Worm (Caenorhabditis elegans) whole organism, L4 larva: Measurements from ENCODE around the gene K03B4.6.

ENCODE experiments used
- F37D6.2 ChIP-seq: sonication (generic microtip); optimal IDR thresholded peaks from 2 replicates; lab custom pipeline; 2016; ENCODE audit warnings: mild to moderate bottlenecking, missing genetic modification characterization, missing compliant biosample characterization
- lin-1 ChIP-seq: fragments of 200-800 bp; sonication (Bioruptor generic); IDR thresholded peaks from 2 replicates; pipeline ENCODE4 v1.3.6; 2022; ENCODE audit warnings: missing genetic modification reagents, missing genetic modification characterization, missing compliant biosample characterization
- lir-3 ChIP-seq: sonication (generic microtip); optimal IDR thresholded peaks from 2 replicates; lab custom pipeline; 2016; ENCODE audit warnings: mild to moderate bottlenecking, missing genetic modification characterization, missing compliant biosample characterization
- pha-4 ChIP-seq, 2 experiments: fragments of 150-350 bp in 1 of 2; fragments of 200-800 bp in 1 of 2; sonication (Bioruptor generic) in 1 of 2; IDR thresholded peaks in 1 of 2; optimal IDR thresholded peaks in 1 of 2; 2 replicates each; pipeline versions ENCODE4 v1.3.6 to Lab custom; 2014 to 2022; ENCODE audit warnings: missing genetic modification characterization in 2 of 2, missing genetic modification reagents in 2 of 2, missing biosample characterization in 1 of 2, missing compliant biosample characterization in 1 of 2
- tag-97 ChIP-seq: fragments of 200-800 bp; sonication (Bioruptor generic); IDR thresholded peaks from 2 replicates; pipeline ENCODE4 v1.3.6; 2022; ENCODE audit warnings: missing genetic modification characterization, missing compliant biosample characterization

DNA sequence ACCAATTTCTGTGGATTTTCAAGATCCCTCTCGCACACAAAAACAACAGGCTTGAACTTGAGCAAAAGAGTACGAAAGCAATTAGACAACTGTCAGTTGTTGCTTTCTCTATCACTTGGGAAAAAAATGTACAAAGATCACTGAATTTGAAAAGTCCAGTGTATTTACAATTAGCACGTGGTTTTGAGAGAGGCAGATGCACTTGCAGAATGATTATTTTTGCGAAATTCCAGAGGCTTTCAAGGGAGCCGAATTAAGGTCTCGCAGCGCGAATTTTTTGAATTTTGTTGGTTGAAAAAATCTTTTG is 17.2 kb upstream of the K03B4.6 start:
- TF ChIP-seq F37D6.2 (tag; lab: Kevin White, UChicago), result no peak
- TF ChIP-seq pha-4 (GFP tag; IDR thresholded peaks at IDR 0.05; lab: Robert Waterston, UW), result no peak
- no peak for TF ChIP-seq pha-4 (tag; optimal IDR thresholded peaks at IDR 0.05; lab: Kevin White, UChicago)
- TF ChIP-seq lir-3 (tag; lab: Kevin White, UChicago), result no peak
- no peak for TF ChIP-seq tag-97 (GFP tag; lab: Robert Waterston, UW)
- TF ChIP-seq lin-1 (GFP tag; lab: Robert Waterston, UW), result no peak
